Worm (Caenorhabditis elegans): Measurements from ENCODE around the gene nep-1.
A peak's percentile ranks its signal among the peaks of the same experiment; 100 is the strongest.

The nep-1 gene

ce11 chrII:11637189-11637754, 19.7 kb downstream of the nep-1 start:
- TF ChIP-seq unc-39 (tag; optimal IDR thresholded peaks at IDR 0.05) (no peak), pqm-1 (tag; optimal IDR thresholded peaks at IDR 0.05) (no peak), nhr-43 (tag; optimal IDR thresholded peaks at IDR 0.05; ENCODE audit: poor library complexity, severe bottlenecking) (peak; percentile 72), fkh-10 (GFP tag; optimal IDR thresholded peaks at IDR 0.05) (no peak), hmg-11 (tag; optimal IDR thresholded peaks at IDR 0.05) (no peak), nhr-23 (tag; optimal IDR thresholded peaks at IDR 0.05) (peak; percentile 18), nhr-67 (tag; optimal IDR thresholded peaks at IDR 0.05) (peak; percentile 1), ceh-28 (tag; optimal IDR thresholded peaks at IDR 0.05) (peak; percentile 29), ztf-4 (tag; optimal IDR thresholded peaks at IDR 0.05) (peak; percentile 82), elt-1 (tag; optimal IDR thresholded peaks at IDR 0.05) (no peak), nhr-77 (tag; optimal IDR thresholded peaks at IDR 0.05) (peak; percentile 43), ama-1 (optimal IDR thresholded peaks at IDR 0.05) (peak; percentile 2), pha-4 (tag; optimal IDR thresholded peaks at IDR 0.05) (peak; percentile 58), nhr-12 (tag; optimal IDR thresholded peaks at IDR 0.05) (no peak), nhr-237 (tag; optimal IDR thresholded peaks at IDR 0.05) (no peak), aly-2 (tag; optimal IDR thresholded peaks at IDR 0.05) (peak; percentile 54), tbx-2 (tag; optimal IDR thresholded peaks at IDR 0.05) (peak; percentile 30), nhr-25 (tag; optimal IDR thresholded peaks at IDR 0.05) (peak; percentile 46)

ce11 chrII:11636617-11637016, 20.4 kb downstream of the nep-1 start:
- no peak for TF ChIP-seq sea-2 (GFP tag; optimal IDR thresholded peaks at IDR 0.05)
- TF ChIP-seq skn-1 (tag; optimal IDR thresholded peaks at IDR 0.05), result no peak
- no peak for TF ChIP-seq jun-1 (tag; optimal IDR thresholded peaks at IDR 0.05)
- no peak for TF ChIP-seq zag-1 (tag; optimal IDR thresholded peaks at IDR 0.05)
- TF ChIP-seq snpc-4 (tag; optimal IDR thresholded peaks at IDR 0.05), result no peak
- no peak for TF ChIP-seq ztf-11 (tag; optimal IDR thresholded peaks at IDR 0.05)
- TF ChIP-seq pqm-1 (tag; optimal IDR thresholded peaks at IDR 0.05), result no peak
- TF ChIP-seq ama-1 (optimal IDR thresholded peaks at IDR 0.05), result peak; percentile 90
- no peak for TF ChIP-seq fkh-2 (tag; optimal IDR thresholded peaks at IDR 0.05)
- no peak for TF ChIP-seq lin-15B (tag; optimal IDR thresholded peaks at IDR 0.05)
- TF ChIP-seq nhr-76 (tag; optimal IDR thresholded peaks at IDR 0.05), result no peak
- TF ChIP-seq nhr-28 (tag; optimal IDR thresholded peaks at IDR 0.05), result no peak
- no peak for TF ChIP-seq nhr-25 (tag; optimal IDR thresholded peaks at IDR 0.05)
- no peak for TF ChIP-seq daf-12 (tag; optimal IDR thresholded peaks at IDR 0.05)
- TF ChIP-seq nfya-1 (tag; optimal IDR thresholded peaks at IDR 0.05; ENCODE audit: insufficient read depth), result peak; percentile 6
- peak; percentile 17 for TF ChIP-seq elt-2 (tag; optimal IDR thresholded peaks at IDR 0.05)
- no peak for TF ChIP-seq egl-27 (tag; optimal IDR thresholded peaks at IDR 0.05)
- no peak for TF ChIP-seq hmg-11 (tag; optimal IDR thresholded peaks at IDR 0.05)
- TF ChIP-seq fos-1 (tag; optimal IDR thresholded peaks at IDR 0.05), result no peak
- peak; percentile 12 for TF ChIP-seq lsy-12 (tag; optimal IDR thresholded peaks at IDR 0.05)
- no peak for TF ChIP-seq mml-1 (tag; optimal IDR thresholded peaks at IDR 0.05)
- no peak for TF ChIP-seq nhr-237 (tag; optimal IDR thresholded peaks at IDR 0.05)
- no peak for TF ChIP-seq R02D3.7 (tag; optimal IDR thresholded peaks at IDR 0.05)
- no peak for TF ChIP-seq ceh-28 (tag; optimal IDR thresholded peaks at IDR 0.05)
- no peak for TF ChIP-seq unc-62 (GFP tag; optimal IDR thresholded peaks at IDR 0.05)
- TF ChIP-seq ceh-9 (tag; optimal IDR thresholded peaks at IDR 0.05), result no peak
- TF ChIP-seq nhr-43 (tag; optimal IDR thresholded peaks at IDR 0.05; ENCODE audit: poor library complexity, severe bottlenecking), result peak; percentile 59

- TF ChIP-seq nhr-43 (tag; optimal IDR thresholded peaks at IDR 0.05; ENCODE audit: poor library complexity, severe bottlenecking) (peak; percentile 76), fos-1 (tag; optimal IDR thresholded peaks at IDR 0.05) (peak; percentile 76), ama-1 (optimal IDR thresholded peaks at IDR 0.05) (peak; percentile 97), R02D3.7 (tag; optimal IDR thresholded peaks at IDR 0.05) (peak; percentile 71), nhr-77 (tag; optimal IDR thresholded peaks at IDR 0.05) (peak; percentile 65), ceh-16 (tag; optimal IDR thresholded peaks at IDR 0.05) (no peak), unc-62 (GFP tag; optimal IDR thresholded peaks at IDR 0.05) (peak; percentile 83), ceh-28 (tag; optimal IDR thresholded peaks at IDR 0.05) (peak; percentile 91), nhr-11 (tag; optimal IDR thresholded peaks at IDR 0.05) (peak; percentile 88), nfya-1 (tag; optimal IDR thresholded peaks at IDR 0.05; ENCODE audit: insufficient read depth) (peak; percentile 85), mdl-1 (tag; optimal IDR thresholded peaks at IDR 0.05) (no peak), unc-39 (tag; optimal IDR thresholded peaks at IDR 0.05) (peak; percentile 41), nhr-23 (tag; optimal IDR thresholded peaks at IDR 0.05) (peak; percentile 92), tbx-2 (tag; optimal IDR thresholded peaks at IDR 0.05) (peak; percentile 61), jun-1 (tag; optimal IDR thresholded peaks at IDR 0.05) (peak; percentile 92), ztf-11 (tag; optimal IDR thresholded peaks at IDR 0.05) (no peak), nhr-67 (tag; optimal IDR thresholded peaks at IDR 0.05) (no peak), ztf-4 (tag; optimal IDR thresholded peaks at IDR 0.05) (no peak), lin-39 (tag; optimal IDR thresholded peaks at IDR 0.05) (peak; percentile 78), egl-27 (tag; optimal IDR thresholded peaks at IDR 0.05) (peak; percentile 88), ceh-82 (tag; optimal IDR thresholded peaks at IDR 0.05) (peak; percentile 56), sea-2 (GFP tag; optimal IDR thresholded peaks at IDR 0.05) (no peak), lsy-12 (tag; optimal IDR thresholded peaks at IDR 0.05) (peak; percentile 80), elt-1 (tag; optimal IDR thresholded peaks at IDR 0.05) (peak; percentile 35), nhr-76 (tag; optimal IDR thresholded peaks at IDR 0.05) (no peak), pha-4 (tag; optimal IDR thresholded peaks at IDR 0.05) (peak; percentile 98), egl-5 (tag; optimal IDR thresholded peaks at IDR 0.05) (no peak), fkh-2 (tag; optimal IDR thresholded peaks at IDR 0.05) (no peak), aly-2 (tag; optimal IDR thresholded peaks at IDR 0.05) (no peak), skn-1 (tag; optimal IDR thresholded peaks at IDR 0.05) (no peak), snpc-4 (tag; optimal IDR thresholded peaks at IDR 0.05) (no peak), elt-3 (tag; optimal IDR thresholded peaks at IDR 0.05) (peak in 1 of 3 experiments; percentile 88), zag-1 (tag; optimal IDR thresholded peaks at IDR 0.05) (no peak), mml-1 (tag; optimal IDR thresholded peaks at IDR 0.05) (no peak)
Observed at ce11 chrII:11635745-11636161, 21.2 kb downstream of the nep-1 start.

All from whole organism, L3 larva.